Worm (Caenorhabditis elegans) whole organism, L1 larva: ENCODE measurements around the gene idpp-2.

Experiments used
- C34B4.2 ChIP-seq: sonication (generic microtip); optimal IDR thresholded peaks from 2 replicates; lab custom pipeline; 2017; ENCODE audit warnings: mild to moderate bottlenecking, missing genetic modification characterization, missing compliant biosample characterization
- aha-1 ChIP-seq: fragments of 150-350 bp; optimal IDR thresholded peaks from 2 replicates; lab custom pipeline; 2014; ENCODE audit warnings: missing biosample characterization, missing genetic modification characterization
- aly-2 ChIP-seq: fragments of 150-350 bp; optimal IDR thresholded peaks from 2 replicates; lab custom pipeline; 2014; ENCODE audit warnings: missing biosample characterization, missing genetic modification characterization
- blmp-1 ChIP-seq: fragments of 150-350 bp; optimal IDR thresholded peaks from 2 replicates; lab custom pipeline; 2014; ENCODE audit warnings: missing biosample characterization, missing genetic modification characterization
- ceh-8 ChIP-seq: fragments of 200-800 bp; sonication (Bioruptor generic); optimal IDR thresholded peaks from 2 replicates; lab custom pipeline; 2018; ENCODE audit warnings: mild to moderate bottlenecking, missing genetic modification characterization, moderate library complexity, missing compliant biosample characterization
- ceh-82 ChIP-seq, 3 experiments: fragments of 150-350 bp in 1 of 3; sonication (generic microtip) in 2 of 3; optimal IDR thresholded peaks; 2 replicates each; lab custom pipeline; 2014 to 2017; ENCODE audit warnings: missing biosample characterization in 3 of 3, missing genetic modification characterization in 3 of 3
- dpl-1 ChIP-seq, 3 experiments: fragments of 150-350 bp in 2 of 3; sonication (generic microtip) in 1 of 3; optimal IDR thresholded peaks; 2 replicates each; lab custom pipeline; 2014 to 2017; ENCODE audit warnings: missing biosample characterization in 3 of 3, missing genetic modification characterization in 3 of 3, missing genetic modification reagents in 3 of 3
- dsc-1 ChIP-seq: sonication (generic microtip); optimal IDR thresholded peaks from 2 replicates; lab custom pipeline; 2016; ENCODE audit warnings: mild to moderate bottlenecking, missing genetic modification characterization, missing compliant biosample characterization
- efl-1 ChIP-seq, 4 experiments: fragments of 150-350 bp; optimal IDR thresholded peaks in 3 of 4; peaks in 1 of 4; 1 replicate in 1 of 4; 2 replicates in 3 of 4; lab custom pipeline; 2014; ENCODE audit warnings: missing biosample characterization in 2 of 4, missing genetic modification characterization in 2 of 4, missing genetic modification reagents in 2 of 4
- efl-3 ChIP-seq: fragments of 200-800 bp; sonication (Bioruptor generic); optimal IDR thresholded peaks from 2 replicates; lab custom pipeline; 2018; ENCODE audit warnings: mild to moderate bottlenecking, missing genetic modification characterization, missing compliant biosample characterization
- elt-2 ChIP-seq: sonication (generic microtip); optimal IDR thresholded peaks from 2 replicates; lab custom pipeline; 2016; ENCODE audit warnings: missing genetic modification characterization, mild to moderate bottlenecking, inconsistent platforms, missing compliant biosample characterization, missing genetic modification reagents
- fkh-4 ChIP-seq: sonication (generic microtip); optimal IDR thresholded peaks from 2 replicates; lab custom pipeline; 2016; ENCODE audit warnings: missing compliant biosample characterization, missing genetic modification characterization, borderline replicate concordance
- fos-1 ChIP-seq: fragments of 150-350 bp; optimal IDR thresholded peaks from 2 replicates; lab custom pipeline; 2014; ENCODE audit warnings: missing biosample characterization, missing genetic modification characterization
- hlh-17 ChIP-seq: fragments of 200-800 bp; sonication (Bioruptor generic); optimal IDR thresholded peaks from 2 replicates; lab custom pipeline; 2018; ENCODE audit warnings: missing genetic modification characterization, mild to moderate bottlenecking, missing compliant biosample characterization, moderate library complexity, borderline replicate concordance
- isw-1 ChIP-seq: fragments of 200-800 bp; sonication (Bioruptor generic); IDR thresholded peaks from 2 replicates; pipeline ENCODE4 v1.3.6; 2022; ENCODE audit warnings: missing genetic modification characterization, missing compliant biosample characterization
- jun-1 ChIP-seq: fragments of 150-350 bp; optimal IDR thresholded peaks from 2 replicates; lab custom pipeline; 2014; ENCODE audit warnings: missing biosample characterization, missing genetic modification reagents, missing genetic modification characterization
- lin-14 ChIP-seq: fragments of 200-800 bp; sonication (Bioruptor generic); optimal IDR thresholded peaks from 2 replicates; lab custom pipeline; 2018; ENCODE audit warnings: mild to moderate bottlenecking, missing genetic modification characterization, moderate library complexity, missing compliant biosample characterization
- lin-35 ChIP-seq, 2 experiments: fragments of 150-350 bp; optimal IDR thresholded peaks; 2 replicates each; lab custom pipeline; 2014; ENCODE audit warnings: missing biosample characterization in 2 of 2, missing genetic modification characterization in 2 of 2, missing genetic modification reagents in 2 of 2
- lin-39 ChIP-seq: fragments of 150-350 bp; optimal IDR thresholded peaks from 2 replicates; lab custom pipeline; 2014; ENCODE audit warnings: missing biosample characterization, missing genetic modification reagents, missing genetic modification characterization
- lir-3 ChIP-seq: sonication (generic microtip); optimal IDR thresholded peaks from 2 replicates; lab custom pipeline; 2016; ENCODE audit warnings: mild to moderate bottlenecking, missing genetic modification characterization, moderate library complexity, missing compliant biosample characterization; ENCODE audit not compliant: poor library complexity
- lsy-2 ChIP-seq, 2 experiments: fragments of 150-350 bp; optimal IDR thresholded peaks; 2 replicates each; lab custom pipeline; 2014; ENCODE audit warnings: missing biosample characterization in 2 of 2, missing genetic modification characterization in 2 of 2
- mdl-1 ChIP-seq, 2 experiments: fragments of 150-350 bp; optimal IDR thresholded peaks; 2 replicates each; lab custom pipeline; 2014 to 2017; ENCODE audit warnings: missing biosample characterization in 2 of 2, missing genetic modification characterization in 2 of 2, inconsistent platforms in 1 of 2
- mep-1 ChIP-seq: fragments of 150-350 bp; optimal IDR thresholded peaks from 2 replicates; lab custom pipeline; 2014; ENCODE audit warnings: missing biosample characterization, missing genetic modification characterization
- nhr-19 ChIP-seq: fragments of 200-800 bp; sonication (Bioruptor generic); conservative IDR thresholded peaks from 2 replicates; pipeline ENCODE4 v1.3.6; 2022; ENCODE audit warnings: missing genetic modification characterization, missing compliant biosample characterization
- nhr-20 ChIP-seq: sonication (generic microtip); optimal IDR thresholded peaks from 2 replicates; lab custom pipeline; 2016; ENCODE audit warnings: mild to moderate bottlenecking, missing genetic modification characterization, missing compliant biosample characterization
- nhr-28 ChIP-seq: fragments of 150-350 bp; optimal IDR thresholded peaks from 2 replicates; lab custom pipeline; 2014; ENCODE audit warnings: missing biosample characterization, missing genetic modification characterization
- nhr-47 ChIP-seq: sonication (generic microtip); optimal IDR thresholded peaks from 2 replicates; lab custom pipeline; 2016; ENCODE audit warnings: mild to moderate bottlenecking, missing genetic modification characterization, moderate library complexity, missing compliant biosample characterization
- nhr-85 ChIP-seq: sonication (generic microtip); peaks from one replicate; lab custom pipeline; 2016; ENCODE audit warnings: missing genetic modification characterization, inconsistent platforms, missing compliant biosample characterization
- nhr-90 ChIP-seq: sonication (generic microtip); optimal IDR thresholded peaks from 2 replicates; lab custom pipeline; 2016; ENCODE audit warnings: mild to moderate bottlenecking, missing genetic modification characterization, missing compliant biosample characterization; ENCODE audit not compliant: poor library complexity
- snpc-4 ChIP-seq: fragments of 150-350 bp; optimal IDR thresholded peaks from 2 replicates; lab custom pipeline; 2014; ENCODE audit warnings: missing biosample characterization, missing genetic modification characterization
- unc-130 ChIP-seq: fragments of 150-350 bp; optimal IDR thresholded peaks from 2 replicates; lab custom pipeline; 2017; ENCODE audit warnings: missing biosample characterization, missing genetic modification characterization, inconsistent platforms
- unc-30 ChIP-seq: sonication (generic microtip); optimal IDR thresholded peaks from 2 replicates; lab custom pipeline; 2017; ENCODE audit warnings: missing biosample characterization, missing genetic modification characterization
- unc-98 ChIP-seq: fragments of 200-800 bp; sonication (Bioruptor generic); IDR thresholded peaks from 2 replicates; pipeline ENCODE4 v1.3.6; 2022; ENCODE audit warnings: missing genetic modification characterization, missing compliant biosample characterization
- vab-15 ChIP-seq: sonication (generic microtip); optimal IDR thresholded peaks from 2 replicates; lab custom pipeline; 2017; ENCODE audit warnings: missing genotype, mild to moderate bottlenecking, missing genetic modification characterization, missing compliant biosample characterization
- zag-1 ChIP-seq: fragments of 150-350 bp; optimal IDR thresholded peaks from 2 replicates; lab custom pipeline; 2014; ENCODE audit warnings: missing biosample characterization, missing genetic modification characterization
- zip-4 ChIP-seq: fragments of 200-800 bp; sonication (Bioruptor generic); optimal IDR thresholded peaks from 2 replicates; lab custom pipeline; 2018; ENCODE audit warnings: mild to moderate bottlenecking, missing genetic modification characterization, moderate library complexity, missing compliant biosample characterization
- ztf-11 ChIP-seq, 2 experiments: sonication (generic microtip); optimal IDR thresholded peaks; 2 replicates each; lab custom pipeline; 2016 to 2017; ENCODE audit warnings: missing genetic modification characterization in 2 of 2, missing biosample characterization in 1 of 2, missing compliant biosample characterization in 1 of 2

Gene idpp-2

DNA sequence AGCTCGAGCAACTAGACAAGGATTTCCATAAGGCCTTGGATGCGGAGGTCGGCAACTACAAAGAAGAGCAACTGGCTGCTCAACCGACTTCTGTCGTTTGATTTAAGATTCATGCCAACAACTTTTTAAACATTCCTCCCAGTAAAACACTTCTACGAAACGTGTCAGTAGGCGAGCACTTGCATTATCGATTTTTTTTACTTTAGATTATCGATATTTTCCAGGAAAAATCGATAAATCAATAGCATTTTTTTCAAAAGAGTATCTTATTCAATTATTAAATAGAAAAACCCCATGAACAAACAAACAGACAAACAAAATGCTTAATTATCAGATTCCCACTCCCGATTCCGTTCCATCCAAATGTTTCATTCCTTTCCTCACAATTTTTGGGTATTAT lies 41.6 kb downstream of the idpp-2 start:
- TF ChIP-seq nhr-85 (tag; lab: Kevin White, UChicago) (peak; percentile 13), efl-1 (optimal IDR thresholded peaks at IDR 0.05; lab: Kevin White, UChicago) (no peak), efl-1 (GFP tag; optimal IDR thresholded peaks at IDR 0.05 in 1 of 2; lab: Kevin White, UChicago) (peak in 1 of 2 experiments; percentile 89), mdl-1 (tag; optimal IDR thresholded peaks at IDR 0.05; lab: Kevin White, UChicago) (no peak)
- TF ChIP-seq, all 84 proteins: peak for 2

DNA sequence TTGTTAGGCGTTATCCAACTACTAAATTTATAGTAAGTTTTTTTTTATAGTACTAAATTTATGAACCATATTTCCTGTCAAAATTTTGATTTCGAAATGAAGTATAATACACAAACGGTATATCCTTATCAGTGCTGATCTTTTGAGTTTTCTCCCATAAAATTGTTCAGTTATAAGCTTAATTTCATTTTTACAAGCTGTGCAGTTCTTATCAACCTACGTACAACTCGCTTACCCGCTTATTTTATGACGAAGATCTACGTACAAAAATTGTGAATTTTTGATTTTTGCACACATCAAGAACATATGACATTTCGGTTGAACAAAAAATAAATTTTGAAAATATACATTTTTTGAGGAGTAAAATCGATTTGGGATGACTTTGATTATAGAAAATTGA lies 42.6 kb downstream of the idpp-2 start:
- TF ChIP-seq unc-98 (GFP tag; lab: Robert Waterston, UW) (no peak), lin-35 (GFP tag; optimal IDR thresholded peaks at IDR 0.05; lab: Kevin White, UChicago) (no peak), efl-1 (optimal IDR thresholded peaks at IDR 0.05; lab: Kevin White, UChicago) (no peak), efl-1 (GFP tag; optimal IDR thresholded peaks at IDR 0.05 in 1 of 2; lab: Kevin White, UChicago) (peak in 1 of 2 experiments; percentile 28), elt-2 (tag; lab: Kevin White, UChicago) (peak; percentile 59)

DNA sequence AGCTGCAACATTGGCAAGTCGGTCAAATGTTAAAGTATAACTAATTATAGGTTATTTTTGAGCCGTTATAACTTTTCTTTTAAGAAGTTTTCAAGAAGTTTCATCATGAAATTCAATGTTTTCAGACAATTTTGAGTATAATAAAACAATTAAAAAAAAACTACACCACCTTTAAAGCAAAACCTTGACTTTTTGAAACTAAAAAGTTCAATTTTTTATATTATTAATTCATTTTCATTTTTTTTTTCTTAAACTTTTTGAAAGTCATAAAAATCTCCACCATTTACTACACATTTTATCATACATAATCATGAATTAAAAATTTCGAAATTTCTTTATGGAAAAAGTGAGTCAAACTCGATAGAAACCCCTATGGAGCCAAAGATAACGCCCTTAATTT lies 43.6 kb downstream of the idpp-2 start, which contains the start of gene B0348.2:
TSS of gene B0348.2 (plus strand) at position 301 of the 400 bp plus-strand sequence.
- TF ChIP-seq aha-1 (tag; lab: Kevin White, UChicago): no peak
- TF ChIP-seq efl-1 (optimal IDR thresholded peaks at IDR 0.05; lab: Kevin White, UChicago): no peak
- peak in 1 of 2 experiments; percentile 31 for TF ChIP-seq efl-1 (GFP tag; optimal IDR thresholded peaks at IDR 0.05 in 1 of 2; lab: Kevin White, UChicago)

DNA sequence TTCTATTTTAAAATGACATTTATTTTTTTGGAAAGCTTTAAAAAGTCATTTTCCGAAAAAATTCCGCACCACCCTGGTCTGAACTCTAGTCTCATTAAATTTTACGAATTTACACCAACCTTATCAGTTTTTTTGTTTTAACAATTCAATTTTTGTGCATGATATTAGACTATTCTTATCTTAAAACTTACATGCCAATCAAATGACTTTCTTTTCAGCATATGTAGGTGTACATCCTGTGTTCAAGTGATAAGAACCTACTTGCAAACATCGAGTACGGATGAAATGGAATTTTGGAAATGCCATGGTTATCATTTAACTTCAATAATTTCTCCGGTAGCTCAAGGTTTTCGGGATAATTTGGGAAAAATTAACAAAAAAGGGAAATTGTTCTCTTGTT lies 46.4 kb downstream of the idpp-2 start:
- TF ChIP-seq dsc-1 (tag; lab: Kevin White, UChicago) (no peak), lsy-2 (tag; optimal IDR thresholded peaks at IDR 0.05; lab: Kevin White, UChicago) (peak in 1 of 2 experiments; percentile 9), elt-2 (tag; lab: Kevin White, UChicago) (peak; percentile 83), fkh-4 (no peak), snpc-4 (tag; lab: Kevin White, UChicago) (no peak), hlh-17 (GFP tag; lab: Kevin White, UChicago) (no peak), ztf-11 (tag; optimal IDR thresholded peaks at IDR 0.05; lab: Kevin White, UChicago) (no peak), vab-15 (tag; lab: Kevin White, UChicago) (no peak), jun-1 (tag; lab: Kevin White, UChicago) (peak; percentile 62), unc-30 (tag; lab: Kevin White, UChicago) (no peak)
- TF ChIP-seq, all 84 proteins: peak for 3

DNA sequence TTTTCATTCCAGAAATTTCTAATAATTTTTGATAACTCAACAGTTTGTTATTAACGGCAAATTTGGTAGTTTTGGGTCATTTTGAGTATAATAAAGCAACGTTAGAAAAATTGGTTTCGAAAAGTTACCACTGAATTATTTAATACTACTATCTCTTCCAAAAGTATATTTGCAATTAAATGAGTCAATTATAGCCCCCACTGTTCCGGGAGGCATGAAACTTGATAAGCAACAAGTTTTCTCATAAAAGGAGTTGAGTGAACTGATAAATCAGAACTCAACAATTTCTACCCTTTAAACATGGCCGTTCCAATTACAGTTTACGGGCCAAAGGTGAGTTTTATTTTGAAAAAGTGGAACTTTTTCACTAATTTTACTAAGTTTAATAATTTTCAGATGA lies 47.2 kb downstream of the idpp-2 start, which contains the start of gene B0348.1:
TSS of gene B0348.1 (plus strand) at position 301 of the 400 bp plus-strand sequence.
- TF ChIP-seq dpl-1 (GFP tag; optimal IDR thresholded peaks at IDR 0.05; lab: Kevin White, UChicago) (no peak), fos-1 (tag; lab: Kevin White, UChicago) (no peak), aly-2 (tag; lab: Kevin White, UChicago) (no peak), isw-1 (GFP tag; lab: Robert Waterston, UW) (no peak), lin-14 (no peak), unc-130 (tag; lab: Kevin White, UChicago) (no peak), blmp-1 (tag; lab: Kevin White, UChicago) (no peak), lin-35 (GFP tag; optimal IDR thresholded peaks at IDR 0.05; lab: Kevin White, UChicago) (no peak), mep-1 (tag; lab: Kevin White, UChicago) (no peak), nhr-85 (tag; lab: Kevin White, UChicago) (no peak), jun-1 (tag; lab: Kevin White, UChicago) (no peak), lir-3 (tag; lab: Kevin White, UChicago) (no peak), nhr-28 (tag; lab: Kevin White, UChicago) (no peak)

DNA sequence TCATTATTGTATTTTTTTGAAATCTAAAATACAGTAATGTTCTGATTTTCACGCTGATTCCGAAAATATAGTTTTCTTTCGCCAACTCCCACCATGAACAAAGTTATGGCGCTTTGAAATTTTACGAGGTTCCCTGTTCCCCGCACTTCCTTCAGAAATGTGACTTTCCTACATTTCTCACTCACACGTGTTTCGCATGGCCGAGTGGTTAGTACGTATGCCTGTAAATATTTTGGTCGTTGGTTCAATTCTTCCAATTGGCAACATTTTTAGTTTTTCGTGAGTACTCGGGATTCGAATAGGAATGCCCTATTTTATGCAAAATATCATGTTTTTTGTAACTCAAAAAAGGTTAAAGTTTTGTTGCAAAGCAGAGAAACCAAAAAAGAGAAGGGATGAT lies 51.9 kb downstream of the idpp-2 start:
- TF ChIP-seq C34B4.2 (tag; lab: Kevin White, UChicago) (no peak), elt-2 (tag; lab: Kevin White, UChicago) (peak; percentile 35), dsc-1 (tag; lab: Kevin White, UChicago) (peak; percentile 46), efl-1 (optimal IDR thresholded peaks at IDR 0.05; lab: Kevin White, UChicago) (peak; percentile 28 to 37), efl-1 (GFP tag; optimal IDR thresholded peaks at IDR 0.05 in 1 of 2; lab: Kevin White, UChicago) (peak; percentile 33 to 95), ceh-8 (GFP tag; lab: Kevin White, UChicago) (peak; percentile 15), ceh-82 (tag; optimal IDR thresholded peaks at IDR 0.05; lab: Kevin White, UChicago) (peak in 1 of 3 experiments; percentile 7), nhr-47 (tag; lab: Kevin White, UChicago) (peak; percentile 61), efl-3 (GFP tag; lab: Kevin White, UChicago) (peak; percentile 20), zip-4 (GFP tag; lab: Kevin White, UChicago) (peak; percentile 2), nhr-19 (GFP tag; lab: Robert Waterston, UW) (peak; percentile 49), mdl-1 (tag; optimal IDR thresholded peaks at IDR 0.05; lab: Kevin White, UChicago) (peak in 1 of 2 experiments; percentile 68), lin-39 (tag; lab: Kevin White, UChicago) (peak; percentile 14), lsy-2 (tag; optimal IDR thresholded peaks at IDR 0.05; lab: Kevin White, UChicago) (peak; percentile 21 to 39), nhr-20 (peak; percentile 53), fkh-4 (no peak), zag-1 (tag; lab: Kevin White, UChicago) (no peak), nhr-90 (peak; percentile 60), lin-35 (GFP tag; optimal IDR thresholded peaks at IDR 0.05; lab: Kevin White, UChicago) (peak in 1 of 2 experiments; percentile 67), blmp-1 (tag; lab: Kevin White, UChicago) (peak; percentile 25), snpc-4 (tag; lab: Kevin White, UChicago) (no peak), unc-130 (tag; lab: Kevin White, UChicago) (peak; percentile 21), vab-15 (tag; lab: Kevin White, UChicago) (no peak)
